Fruit fly (Drosophila melanogaster) whole organism, wandering third instar larva: ENCODE results near the gene ca.

ENCODE experiments used
- Abd-B ChIP-seq: fragments of >200 bp; optimal IDR thresholded peaks from 2 replicates; lab custom pipeline; 2017; ENCODE audit warnings: missing biosample characterization, missing genetic modification characterization
- CG32264 ChIP-seq: fragments of 200-800 bp; sonication (Bioruptor generic); optimal IDR thresholded peaks from 2 replicates; lab custom pipeline; 2016; ENCODE audit warnings: missing biosample characterization, missing genetic modification characterization
- CG9705 ChIP-seq: fragments of 200-800 bp; sonication (Bioruptor generic); optimal IDR thresholded peaks from 2 replicates; lab custom pipeline; 2018; ENCODE audit warnings: missing biosample characterization, mild to moderate bottlenecking, missing genetic modification characterization
- CrebA ChIP-seq: fragments of 200-800 bp; sonication (Bioruptor generic); optimal IDR thresholded peaks from 2 replicates; lab custom pipeline; 2016; ENCODE audit warnings: missing biosample characterization, mild to moderate bottlenecking, missing genetic modification characterization, borderline replicate concordance
- Dfd ChIP-seq: fragments of >200 bp; optimal IDR thresholded peaks from 2 replicates; lab custom pipeline; 2017; ENCODE audit warnings: missing biosample characterization, missing genetic modification characterization
- GATAd ChIP-seq: sonication (Bioruptor generic); optimal IDR thresholded peaks from 2 replicates; lab custom pipeline; 2016; ENCODE audit warnings: missing biosample characterization, missing genetic modification characterization
- Hnf4 ChIP-seq: fragments of 200-800 bp; sonication (Bioruptor generic); optimal IDR thresholded peaks from 2 replicates; lab custom pipeline; 2016; ENCODE audit warnings: missing biosample characterization, mild to moderate bottlenecking, missing genetic modification characterization
- Hr83 ChIP-seq: fragments of 200-300 bp; sonication (Bioruptor generic); optimal IDR thresholded peaks from 2 replicates; lab custom pipeline; 2016; ENCODE audit warnings: missing biosample characterization, mild to moderate bottlenecking, missing genetic modification characterization, moderate library complexity; ENCODE audit not compliant: poor library complexity, severe bottlenecking
- Jra ChIP-seq: sonication (Bioruptor generic); optimal IDR thresholded peaks from 2 replicates; lab custom pipeline; 2016; ENCODE audit warnings: missing biosample characterization, missing genetic modification characterization
- Mio ChIP-seq: sonication (Bioruptor generic); optimal IDR thresholded peaks from 2 replicates; lab custom pipeline; 2016; ENCODE audit warnings: missing biosample characterization, missing genetic modification characterization
- Myc ChIP-seq: fragments of >200 bp; optimal IDR thresholded peaks from 2 replicates; lab custom pipeline; 2017
- N ChIP-seq: fragments of >200 bp; optimal IDR thresholded peaks from 2 replicates; lab custom pipeline; 2018; ENCODE audit warnings: missing biosample characterization, missing external identifiers, missing genetic modification characterization
- OdsH ChIP-seq: fragments of 200-800 bp; sonication (Bioruptor generic); optimal IDR thresholded peaks from 2 replicates; lab custom pipeline; 2016; ENCODE audit warnings: missing biosample characterization, mild to moderate bottlenecking, missing genetic modification characterization
- Rel ChIP-seq, 2 experiments: fragments of 200-800 bp; sonication (Bioruptor generic) in 1 of 2; optimal IDR thresholded peaks; 2 replicates in 1 of 2; 3 replicates in 1 of 2; lab custom pipeline; 2016 to 2019; ENCODE audit warnings: mild to moderate bottlenecking in 2 of 2, missing biosample characterization in 2 of 2, missing genetic modification characterization in 2 of 2, moderate library complexity in 1 of 2
- Sp1 ChIP-seq: fragments of 200-800 bp; sonication (Bioruptor generic); optimal IDR thresholded peaks from 3 replicates; lab custom pipeline; 2019; ENCODE audit warnings: missing biosample characterization, mild to moderate bottlenecking, missing genetic modification characterization, moderate library complexity
- Vsx2 ChIP-seq: fragments of 200-300, 225-300 bp; sonication (Bioruptor generic); optimal IDR thresholded peaks from 2 replicates; lab custom pipeline; 2018; ENCODE audit warnings: missing biosample characterization, missing genetic modification characterization; ENCODE audit not compliant: partially characterized antibody
- br ChIP-seq: fragments of 200-800 bp; sonication (Bioruptor generic); optimal IDR thresholded peaks from 2 replicates; lab custom pipeline; 2016; ENCODE audit warnings: missing biosample characterization, missing genetic modification characterization
- brk ChIP-seq: fragments of 200-800 bp; sonication (Bioruptor generic); optimal IDR thresholded peaks from 2 replicates; lab custom pipeline; 2016; ENCODE audit warnings: missing biosample characterization, mild to moderate bottlenecking, missing genetic modification characterization
- dl ChIP-seq, 2 experiments: fragments of 175-275, 200-275 bp in 1 of 2; fragments of 200-275 bp in 1 of 2; sonication (Bioruptor generic); optimal IDR thresholded peaks; lab custom pipeline; 2018; ENCODE audit warnings: mild to moderate bottlenecking in 2 of 2, missing biosample characterization in 2 of 2, missing genetic modification characterization in 2 of 2, moderate library complexity in 2 of 2; ENCODE audit not compliant: partially characterized antibody in 2 of 2, insufficient read depth in 1 of 2
- dsf ChIP-seq: sonication (Bioruptor generic); optimal IDR thresholded peaks from 2 replicates; lab custom pipeline; 2016; ENCODE audit warnings: missing biosample characterization, missing genetic modification characterization, borderline replicate concordance
- ey ChIP-seq: fragments of 200-800 bp; sonication (Bioruptor generic); optimal IDR thresholded peaks from 2 replicates; lab custom pipeline; 2016; ENCODE audit warnings: missing biosample characterization, missing genetic modification characterization
- foxo ChIP-seq, 2 experiments: fragments of 200-800 bp; sonication (Bioruptor generic); optimal IDR thresholded peaks; 2 replicates in 1 of 2; 3 replicates in 1 of 2; lab custom pipeline; 2016 to 2017; ENCODE audit warnings: missing biosample characterization in 2 of 2, missing genetic modification characterization in 2 of 2
- fru ChIP-seq: fragments of 200-800 bp; sonication (Bioruptor generic); optimal IDR thresholded peaks from 3 replicates; lab custom pipeline; 2016; ENCODE audit warnings: missing biosample characterization, mild to moderate bottlenecking, missing genetic modification characterization
- h ChIP-seq: fragments of 200-800 bp; sonication (Bioruptor generic); optimal IDR thresholded peaks from 3 replicates; lab custom pipeline; 2016; ENCODE audit warnings: missing biosample characterization, mild to moderate bottlenecking, missing genetic modification characterization
- pan ChIP-seq: fragments of >200 bp; optimal IDR thresholded peaks from 2 replicates; lab custom pipeline; 2017
- psq ChIP-seq: fragments of 200-800 bp; sonication (Bioruptor generic); optimal IDR thresholded peaks from 3 replicates; lab custom pipeline; 2017; ENCODE audit warnings: missing biosample characterization, mild to moderate bottlenecking, missing genetic modification characterization, moderate library complexity
- rgr ChIP-seq: fragments of 200-800 bp; sonication (Bioruptor generic); optimal IDR thresholded peaks from 3 replicates; lab custom pipeline; 2016; ENCODE audit warnings: missing biosample characterization, mild to moderate bottlenecking, missing genetic modification characterization
- usp ChIP-seq: fragments of >200 bp; optimal IDR thresholded peaks from 2 replicates; lab custom pipeline; 2017; ENCODE audit warnings: missing biosample characterization, missing genetic modification characterization
- woc ChIP-seq: sonication (Bioruptor generic); optimal IDR thresholded peaks from 2 replicates; lab custom pipeline; 2016; ENCODE audit warnings: missing biosample characterization, mild to moderate bottlenecking, missing genetic modification characterization

The ca gene

dm6 chr3R:29806682-29807393, at the start of gene ca, which contains the start of gene ncd:
TSS of gene ca (plus strand) at chr3R:29806811.
TSS of gene ncd (minus strand) at chr3R:29807127.
- TF ChIP-seq Hr83 (GFP tag; lab: Kevin White, UChicago) (no peak), br (GFP tag; lab: Kevin White, UChicago) (no peak), Vsx2 (GFP tag; lab: Kevin White, UChicago) (no peak), Myc (lab: Kevin White, UChicago) (no peak), Hnf4 (no peak), CrebA (GFP tag; lab: Kevin White, UChicago) (no peak), GATAd (GFP tag; lab: Kevin White, UChicago) (no peak), Mio (GFP tag; lab: Kevin White, UChicago) (no peak), CG9705 (GFP tag; lab: Kevin White, UChicago) (no peak), Jra (GFP tag; lab: Kevin White, UChicago) (no peak), psq (GFP tag; lab: Kevin White, UChicago) (no peak), Abd-B (GFP tag; lab: Kevin White, UChicago) (no peak), h (GFP tag; lab: Kevin White, UChicago) (no peak), CG32264 (GFP tag; lab: Kevin White, UChicago) (no peak), usp (GFP tag; lab: Kevin White, UChicago) (no peak), dsf (no peak)

- no peak for TF ChIP-seq foxo (GFP tag; optimal IDR thresholded peaks at IDR 0.05; lab: Kevin White, UChicago)
- no peak for TF ChIP-seq Myc (lab: Kevin White, UChicago)
- TF ChIP-seq Rel (GFP tag; optimal IDR thresholded peaks at IDR 0.05; lab: Kevin White, UChicago) = no peak
- TF ChIP-seq Rel (tag; optimal IDR thresholded peaks at IDR 0.05; lab: Kevin White, UChicago) = peak; percentile 63
- TF ChIP-seq Hnf4 = no peak
- no peak for TF ChIP-seq Abd-B (GFP tag; lab: Kevin White, UChicago)
- TF ChIP-seq brk (GFP tag; lab: Kevin White, UChicago) = no peak
- TF ChIP-seq Vsx2 (GFP tag; lab: Kevin White, UChicago) = no peak
- peak; percentile 15 for TF ChIP-seq rgr (GFP tag; lab: Kevin White, UChicago)
- no peak for TF ChIP-seq ey (GFP tag; lab: Kevin White, UChicago)
- no peak for TF ChIP-seq CrebA (GFP tag; lab: Kevin White, UChicago)
- TF ChIP-seq, all 38 proteins: peak for 2
Measured at dm6 chr3R:29757226-29757625, 49.4 kb upstream of the ca start.

dm6 chr3R:29757681-29758080, 48.9 kb upstream of the ca start:
- TF ChIP-seq OdsH (GFP tag; lab: Kevin White, UChicago) (no peak), dl (GFP tag; optimal IDR thresholded peaks at IDR 0.05; lab: Kevin White, UChicago; ENCODE audit: insufficient read depth in 1 of 2, partially characterized antibody in 2 of 2) (no peak), Myc (lab: Kevin White, UChicago) (peak; percentile 1), rgr (GFP tag; lab: Kevin White, UChicago) (no peak), woc (peak; percentile 17), foxo (GFP tag; optimal IDR thresholded peaks at IDR 0.05; lab: Kevin White, UChicago) (peak in 1 of 2 experiments; percentile 3)
- TF ChIP-seq, all 38 proteins: peak for 3

DNA sequence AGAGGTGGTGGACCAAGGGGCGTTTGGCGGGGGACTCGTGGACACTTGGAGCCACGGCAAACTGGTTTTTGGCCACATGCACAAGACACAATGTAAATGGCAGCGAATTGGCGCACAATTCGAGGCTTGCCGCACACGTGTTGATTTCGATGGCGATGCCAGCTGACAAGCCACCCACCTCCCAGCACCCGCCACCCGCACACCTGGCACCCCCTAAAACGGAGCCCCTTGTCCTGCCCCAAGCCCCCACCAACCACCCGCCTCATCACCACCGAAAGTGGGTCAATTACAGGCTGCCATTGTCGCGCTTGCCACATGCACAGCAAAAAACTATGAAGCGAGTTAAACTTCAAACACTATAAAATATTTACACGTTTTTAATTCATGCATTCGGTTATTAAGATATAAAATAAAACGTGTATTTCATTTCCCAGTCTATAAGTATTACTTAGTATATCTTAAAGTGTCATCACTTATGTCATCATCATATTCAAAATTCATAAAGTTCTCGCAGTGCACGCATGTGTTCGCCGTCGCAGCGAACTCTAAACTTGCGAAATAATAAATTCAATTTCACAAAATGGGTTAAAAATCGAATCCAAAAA, 48.4 kb upstream of the ca start:
- peak; percentile 34 for TF ChIP-seq fru (GFP tag; lab: Kevin White, UChicago)
- TF ChIP-seq foxo (GFP tag; optimal IDR thresholded peaks at IDR 0.05; lab: Kevin White, UChicago) = peak in 1 of 2 experiments; percentile 27
- no peak for TF ChIP-seq N (GFP tag; lab: Kevin White, UChicago)
- no peak for TF ChIP-seq pan (lab: Kevin White, UChicago)
- peak; percentile 71 for TF ChIP-seq Dfd (GFP tag; lab: Kevin White, UChicago)
- TF ChIP-seq rgr (GFP tag; lab: Kevin White, UChicago) = peak; percentile 22

dm6 chr3R:29758734-29759131, 47.9 kb upstream of the ca start:
- TF ChIP-seq dl (GFP tag; optimal IDR thresholded peaks at IDR 0.05; lab: Kevin White, UChicago; ENCODE audit: insufficient read depth in 1 of 2, partially characterized antibody in 2 of 2) (no peak), dsf (no peak), Hnf4 (no peak), CrebA (GFP tag; lab: Kevin White, UChicago) (no peak), usp (GFP tag; lab: Kevin White, UChicago) (no peak), pan (lab: Kevin White, UChicago) (no peak), Sp1 (GFP tag; lab: Kevin White, UChicago) (no peak), CG9705 (GFP tag; lab: Kevin White, UChicago) (no peak), Abd-B (GFP tag; lab: Kevin White, UChicago) (no peak), Hr83 (GFP tag; lab: Kevin White, UChicago) (no peak), psq (GFP tag; lab: Kevin White, UChicago) (no peak), Mio (GFP tag; lab: Kevin White, UChicago) (no peak)
